Worm (Caenorhabditis elegans) whole organism, mixed stage, embryonic: ENCODE measurements around the gene C33F10.8.

ENCODE experiments used
- M03D4.4 ChIP-seq: sonication (generic microtip); optimal IDR thresholded peaks from 2 replicates; lab custom pipeline; 2017; ENCODE audit warnings: mild to moderate bottlenecking, missing genetic modification characterization, missing compliant biosample characterization
- blmp-1 ChIP-seq: fragments of 150-350 bp; optimal IDR thresholded peaks from 2 replicates; lab custom pipeline; 2014; ENCODE audit warnings: missing biosample characterization, missing genetic modification characterization
- ces-1 ChIP-seq: fragments of 150-350 bp; optimal IDR thresholded peaks from 2 replicates; lab custom pipeline; 2014; ENCODE audit warnings: missing biosample characterization, missing genetic modification reagents, missing genetic modification characterization
- cnd-1 ChIP-seq: fragments of 200-800 bp; sonication (Bioruptor generic); optimal IDR thresholded peaks from 2 replicates; lab custom pipeline; 2018; ENCODE audit warnings: mild to moderate bottlenecking, missing genetic modification characterization, missing compliant biosample characterization
- elt-3 ChIP-seq: fragments of 150-350 bp; optimal IDR thresholded peaks from 2 replicates; lab custom pipeline; 2014; ENCODE audit warnings: missing biosample characterization, missing genetic modification characterization
- lin-32 ChIP-seq: fragments of 200-800 bp; sonication (Bioruptor generic); optimal IDR thresholded peaks from 2 replicates; lab custom pipeline; 2018; ENCODE audit warnings: mild to moderate bottlenecking, missing genetic modification characterization, missing compliant biosample characterization
- mab-5 ChIP-seq: fragments of 150-350 bp; optimal IDR thresholded peaks from 2 replicates; lab custom pipeline; 2014; ENCODE audit warnings: missing biosample characterization, missing genetic modification characterization
- nhr-12 ChIP-seq: fragments of 150-350 bp; optimal IDR thresholded peaks from 2 replicates; lab custom pipeline; 2014; ENCODE audit warnings: missing biosample characterization, missing genetic modification characterization
- nhr-28 ChIP-seq: fragments of 150-350 bp; optimal IDR thresholded peaks from 2 replicates; lab custom pipeline; 2014; ENCODE audit warnings: missing biosample characterization, missing genetic modification characterization
- unc-39 ChIP-seq: fragments of 150-350 bp; optimal IDR thresholded peaks from 2 replicates; lab custom pipeline; 2014; ENCODE audit warnings: missing biosample characterization, missing genetic modification characterization
- unc-62 ChIP-seq: fragments of 150-350 bp; optimal IDR thresholded peaks from 2 replicates; lab custom pipeline; 2014; ENCODE audit warnings: missing biosample characterization, missing genetic modification reagents, missing genetic modification characterization

DNA sequence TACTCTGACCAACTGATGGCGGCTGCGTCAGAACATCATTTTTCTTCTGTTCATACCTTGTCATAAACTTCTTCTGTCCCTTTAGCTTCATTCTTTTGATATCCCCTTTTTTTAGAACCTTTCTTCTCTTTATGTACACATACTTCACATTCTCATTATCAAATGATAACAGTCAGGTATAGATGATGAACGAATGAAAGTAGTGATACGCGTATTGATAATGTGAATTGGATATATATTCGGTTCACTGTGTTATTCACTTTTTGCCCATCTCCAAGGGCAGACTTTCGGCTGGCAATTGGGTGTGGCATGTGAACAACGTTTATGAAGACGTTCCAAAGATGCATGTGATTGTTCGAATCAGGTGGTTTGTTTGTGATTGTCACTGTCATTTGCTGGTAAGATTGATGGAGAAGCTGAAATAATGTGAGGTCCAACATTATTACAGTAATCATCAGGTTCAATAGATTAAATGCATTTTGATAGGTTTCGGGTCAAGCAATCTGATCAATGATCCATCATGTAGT lies 49.4 kb upstream of the C33F10.8 start, which contains the start of gene F11G11.15:
- TF ChIP-seq M03D4.4 (tag; lab: Kevin White, UChicago) (no peak), mab-5 (tag; lab: Kevin White, UChicago) (no peak), unc-39 (no peak), blmp-1 (tag; lab: Kevin White, UChicago) (no peak), unc-62 (GFP tag; lab: Kevin White, UChicago) (no peak), lin-32 (GFP tag; lab: Kevin White, UChicago) (no peak), ces-1 (no peak), nhr-12 (tag; lab: Kevin White, UChicago) (no peak), nhr-28 (tag; lab: Kevin White, UChicago) (no peak), elt-3 (tag; lab: Kevin White, UChicago) (no peak), cnd-1 (tag; lab: Kevin White, UChicago) (no peak)
